Worm (Caenorhabditis elegans) whole organism, L3 larva: Measurements from ENCODE around the gene K01B6.4.

Experiments used
- R02D3.7 ChIP-seq: fragments of 150-350 bp; optimal IDR thresholded peaks from 2 replicates; lab custom pipeline; 2014; ENCODE audit warnings: missing biosample characterization, missing genetic modification characterization
- aly-2 ChIP-seq: fragments of 150-350 bp; optimal IDR thresholded peaks from 2 replicates; lab custom pipeline; 2014; ENCODE audit warnings: missing biosample characterization, missing genetic modification characterization
- ceh-82 ChIP-seq: fragments of 150-350 bp; optimal IDR thresholded peaks from 2 replicates; lab custom pipeline; 2014; ENCODE audit warnings: missing biosample characterization, missing genetic modification characterization
- elt-1 ChIP-seq: fragments of 150-350 bp; optimal IDR thresholded peaks from 2 replicates; lab custom pipeline; 2014; ENCODE audit warnings: missing biosample characterization, missing genetic modification characterization
- hmg-11 ChIP-seq: sonication (generic microtip); optimal IDR thresholded peaks from 2 replicates; lab custom pipeline; 2016; ENCODE audit warnings: missing genetic modification characterization, missing compliant biosample characterization
- nhr-11 ChIP-seq: fragments of 150-350 bp; optimal IDR thresholded peaks from 2 replicates; lab custom pipeline; 2014; ENCODE audit warnings: missing biosample characterization, missing genetic modification characterization
- nhr-12 ChIP-seq: fragments of 150-350 bp; optimal IDR thresholded peaks from 2 replicates; lab custom pipeline; 2014; ENCODE audit warnings: missing biosample characterization, missing genetic modification characterization
- nhr-28 ChIP-seq: fragments of 150-350 bp; optimal IDR thresholded peaks from 2 replicates; lab custom pipeline; 2014; ENCODE audit warnings: missing biosample characterization, missing genetic modification characterization
- pha-4 ChIP-seq: fragments of 150-350 bp; optimal IDR thresholded peaks from 2 replicates; lab custom pipeline; 2014; ENCODE audit warnings: missing biosample characterization, missing genetic modification reagents, missing genetic modification characterization
- sea-2 ChIP-seq: fragments of 150-350 bp; sonication (generic microtip); optimal IDR thresholded peaks from 4 replicates; lab custom pipeline; 2014; ENCODE audit warnings: missing biosample characterization, missing genetic modification reagents, missing genetic modification characterization
- unc-62 ChIP-seq: fragments of 150-350 bp; sonication (generic microtip); optimal IDR thresholded peaks from 4 replicates; lab custom pipeline; 2014; ENCODE audit warnings: missing biosample characterization, missing genetic modification reagents, missing genetic modification characterization
- ztf-11 ChIP-seq: fragments of 150-350 bp; optimal IDR thresholded peaks from 2 replicates; lab custom pipeline; 2014; ENCODE audit warnings: missing biosample characterization, missing genetic modification characterization

DNA sequence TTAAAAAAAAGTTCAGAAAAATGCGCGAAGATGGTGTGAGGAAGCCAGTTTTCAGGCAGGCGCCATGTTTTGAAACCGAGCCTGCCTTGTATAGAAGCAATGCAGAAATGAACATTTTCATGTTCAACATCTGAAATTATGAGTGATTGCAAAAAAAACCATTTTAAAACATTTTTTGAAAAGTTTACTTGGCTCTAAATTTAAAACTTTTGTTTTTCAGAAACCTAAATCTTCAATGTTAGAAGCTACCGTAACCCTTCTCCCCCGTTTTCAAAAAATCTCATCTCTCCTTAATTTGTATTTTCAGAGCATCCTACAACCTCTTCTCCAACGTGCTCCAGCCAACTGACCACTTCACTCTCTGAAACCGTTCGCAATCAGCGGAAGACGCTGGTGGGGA, 15.8 kb downstream of the K01B6.4 start, which contains the start of gene fozi-1:
- TF ChIP-seq pha-4 (tag; lab: Kevin White, UChicago) (no peak), ztf-11 (tag; lab: Kevin White, UChicago) (no peak), nhr-28 (tag; lab: Kevin White, UChicago) (no peak), R02D3.7 (tag; lab: Kevin White, UChicago) (no peak), nhr-12 (tag; lab: Kevin White, UChicago) (no peak), sea-2 (GFP tag; lab: Kevin White, UChicago) (no peak), elt-1 (tag; lab: Kevin White, UChicago) (no peak), unc-62 (GFP tag; lab: Kevin White, UChicago) (no peak), aly-2 (tag; lab: Kevin White, UChicago) (no peak), hmg-11 (tag; lab: Kevin White, UChicago) (no peak), nhr-11 (tag; lab: Kevin White, UChicago) (no peak), ceh-82 (tag; lab: Kevin White, UChicago) (no peak)
